Worm (Caenorhabditis elegans) whole organism, midembryonic: ENCODE results near the gene Y39F10A.1.

Source experiments
- T22C8.4 ChIP-seq: fragments of 200-800 bp; sonication (Bioruptor generic); IDR thresholded peaks from 2 replicates; pipeline ENCODE4 v1.3.6; 2022; ENCODE audit warnings: missing genetic modification characterization, missing compliant biosample characterization
- cog-1 ChIP-seq: sonication (generic microtip); optimal IDR thresholded peaks from 2 replicates; lab custom pipeline; 2016; ENCODE audit warnings: missing genetic modification characterization, missing compliant biosample characterization
- flt-1 ChIP-seq: fragments of 200-800 bp; sonication (Bioruptor generic); IDR thresholded peaks from 2 replicates; pipeline ENCODE4 v1.3.6; 2022; ENCODE audit warnings: missing genetic modification characterization, missing compliant biosample characterization
- klf-2 ChIP-seq: fragments of 200-800 bp; sonication (Bioruptor generic); conservative IDR thresholded peaks from 2 replicates; pipeline ENCODE4 v1.3.6; 2022; ENCODE audit warnings: missing genetic modification reagents, missing genetic modification characterization, missing compliant biosample characterization
- med-1 ChIP-seq: sonication (generic microtip); optimal IDR thresholded peaks from 2 replicates; lab custom pipeline; 2017; ENCODE audit warnings: missing genetic modification characterization, mild to moderate bottlenecking, missing compliant biosample characterization, antibody characterized with exemption, missing genetic modification reagents; ENCODE audit not compliant: insufficient read depth
- ref-1 ChIP-seq: fragments of 200-800 bp; sonication (Bioruptor generic); conservative IDR thresholded peaks from 2 replicates; pipeline ENCODE4 v1.3.6; 2022; ENCODE audit warnings: missing genetic modification reagents, missing genetic modification characterization, missing compliant biosample characterization
- tab-1 ChIP-seq: fragments of 200-800 bp; sonication (Bioruptor generic); IDR thresholded peaks from 2 replicates; pipeline ENCODE4 v1.3.6; 2022; ENCODE audit warnings: missing genetic modification characterization, missing compliant biosample characterization
- ztf-23 ChIP-seq: fragments of 200-800 bp; sonication (Bioruptor generic); IDR thresholded peaks from 2 replicates; pipeline ENCODE4 v1.3.6; 2022; ENCODE audit warnings: missing genetic modification reagents, missing genetic modification characterization, missing compliant biosample characterization
- ztf-29 ChIP-seq: fragments of 200-800 bp; sonication (Bioruptor generic); IDR thresholded peaks from 2 replicates; pipeline ENCODE4 v1.3.6; 2022; ENCODE audit warnings: missing genetic modification reagents, missing genetic modification characterization, missing compliant biosample characterization

DNA sequence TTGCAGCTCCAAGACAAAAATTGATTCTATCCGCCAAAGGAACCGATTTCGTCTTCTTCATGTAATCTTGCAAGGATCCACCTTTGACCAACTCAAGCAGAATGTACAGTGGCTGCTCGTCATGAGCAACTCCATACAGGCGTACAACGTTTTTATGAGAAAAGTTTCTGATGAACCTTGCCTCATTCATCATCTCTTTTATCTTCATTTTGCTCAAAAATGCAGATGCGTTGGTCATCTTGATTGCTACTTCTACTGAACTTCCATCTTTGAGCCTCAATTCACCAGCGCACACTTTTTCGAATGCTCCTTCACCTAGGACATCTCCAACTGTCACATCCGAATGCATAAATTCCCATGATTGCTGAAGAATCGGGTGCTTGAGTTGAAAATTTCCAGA lies 21.8 kb downstream of the Y39F10A.1 start:
- TF ChIP-seq cog-1 (tag; lab: Kevin White, UChicago) (no peak), ref-1 (GFP tag; lab: Robert Waterston, UW) (no peak), tab-1 (GFP tag; lab: Robert Waterston, UW) (no peak), med-1 (no peak), ztf-29 (no peak), T22C8.4 (GFP tag; lab: Robert Waterston, UW) (no peak), flt-1 (no peak), ztf-23 (GFP tag; lab: Robert Waterston, UW) (no peak), klf-2 (no peak)
